Fruit fly (Drosophila melanogaster): ENCODE measurements around the gene na.

Gene na

DNA sequence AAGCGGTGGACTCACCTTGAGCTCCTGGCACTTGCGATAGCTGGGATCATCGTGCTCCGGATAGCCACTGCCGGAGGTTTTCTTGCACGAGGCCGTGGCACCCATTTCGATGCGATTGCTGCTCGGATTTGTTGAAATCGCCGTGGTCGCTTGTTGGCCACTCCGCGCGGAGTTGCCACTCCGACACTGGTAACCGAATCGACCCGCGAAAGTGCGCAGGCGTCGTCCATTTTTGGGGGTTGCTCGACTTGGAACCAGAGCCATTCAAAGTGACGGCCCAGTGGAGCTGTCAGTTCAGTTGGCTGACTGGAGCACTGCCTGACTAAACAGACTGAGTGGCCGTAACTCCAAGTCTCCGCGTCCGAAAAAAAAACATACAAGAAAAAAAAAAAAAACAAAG, at the start of gene na, which contains the start of gene CG13404:
na (plus strand) TSS at position 293 of the 400 bp plus-strand sequence.
CG13404 (minus strand) TSS at position 176 of the 400 bp plus-strand sequence.
- TF ChIP-seq pan (optimal IDR thresholded peaks at IDR 0.05) (no peak), usp (GFP tag; optimal IDR thresholded peaks at IDR 0.05) (no peak), psq (optimal IDR thresholded peaks at IDR 0.05) (no peak), CG8478 (optimal IDR thresholded peaks at IDR 0.05) (no peak), Dll (optimal IDR thresholded peaks at IDR 0.05) (no peak), EcR (GFP tag; optimal IDR thresholded peaks at IDR 0.05) (no peak)

DNA sequence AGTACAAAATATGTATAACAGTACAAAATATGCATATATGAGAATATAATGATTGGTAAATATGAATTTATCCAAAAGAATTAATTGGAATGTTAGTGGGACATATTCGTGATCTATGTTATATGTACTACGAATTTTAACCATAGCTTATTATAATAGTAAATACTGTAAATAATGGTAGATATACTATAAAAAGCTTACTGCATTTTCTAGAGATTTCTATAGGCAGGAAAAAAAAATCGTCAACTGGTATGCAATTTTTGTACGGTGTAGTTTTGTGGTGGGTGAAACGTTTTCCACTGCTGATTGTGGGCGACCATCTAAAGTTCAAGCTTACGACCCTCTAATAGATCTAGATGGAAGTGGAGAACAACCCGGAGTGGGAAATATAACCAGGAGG, 49.3 kb upstream of the na start:
- TF ChIP-seq psq (optimal IDR thresholded peaks at IDR 0.05) (no peak), CG8478 (optimal IDR thresholded peaks at IDR 0.05) (no peak), pan (optimal IDR thresholded peaks at IDR 0.05) (no peak), EcR (GFP tag; optimal IDR thresholded peaks at IDR 0.05) (no peak), usp (GFP tag; optimal IDR thresholded peaks at IDR 0.05) (no peak), Dll (optimal IDR thresholded peaks at IDR 0.05) (no peak)

DNA sequence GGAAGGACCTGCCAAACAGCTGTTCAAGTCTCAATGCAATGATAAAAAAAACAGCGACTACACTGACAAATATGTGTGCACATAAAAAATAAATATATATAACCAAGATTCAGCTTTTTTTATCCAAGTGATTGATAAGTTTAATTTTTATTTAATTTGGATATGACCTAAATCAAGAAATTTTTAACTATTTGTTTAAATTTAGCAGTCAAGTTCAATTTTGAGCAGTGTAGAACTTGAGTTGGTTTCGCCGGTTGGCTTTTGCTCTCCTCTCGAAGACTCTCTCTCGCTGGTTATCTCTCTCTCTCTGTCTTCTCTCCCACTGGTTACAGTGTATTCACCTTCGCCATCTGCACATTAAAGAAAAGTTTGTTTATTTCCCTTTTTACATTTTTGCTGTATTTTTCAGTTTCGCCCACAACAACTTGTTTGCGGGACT, 48.1 kb upstream of the na start:
- no peak for TF ChIP-seq pan (optimal IDR thresholded peaks at IDR 0.05)
- TF ChIP-seq EcR (GFP tag; optimal IDR thresholded peaks at IDR 0.05): no peak
- TF ChIP-seq Dll (optimal IDR thresholded peaks at IDR 0.05): no peak
- no peak for TF ChIP-seq CG8478 (optimal IDR thresholded peaks at IDR 0.05)
- TF ChIP-seq psq (optimal IDR thresholded peaks at IDR 0.05): no peak
- no peak for TF ChIP-seq usp (GFP tag; optimal IDR thresholded peaks at IDR 0.05)

DNA sequence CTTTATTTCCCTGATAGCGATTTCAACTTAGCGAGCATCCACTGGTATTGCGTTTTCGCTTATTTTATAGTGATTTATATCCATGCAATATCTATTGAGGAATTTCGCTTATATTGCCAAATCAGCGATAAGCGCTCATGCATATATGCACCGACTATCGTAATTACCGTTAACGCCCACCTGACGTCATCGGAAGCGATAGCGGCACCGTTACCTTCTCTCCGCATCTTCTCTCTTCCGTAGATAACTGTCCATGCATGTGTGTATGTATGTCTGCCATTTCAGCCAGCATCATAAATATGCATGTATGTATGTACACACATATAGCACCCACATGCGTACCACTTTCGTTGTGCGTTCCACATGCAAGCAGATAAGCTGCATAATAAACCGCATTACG, 45.0 kb upstream of the na start:
- no peak for TF ChIP-seq usp (GFP tag; optimal IDR thresholded peaks at IDR 0.05)
- no peak for TF ChIP-seq CG8478 (optimal IDR thresholded peaks at IDR 0.05)
- TF ChIP-seq EcR (GFP tag; optimal IDR thresholded peaks at IDR 0.05): no peak
- no peak for TF ChIP-seq psq (optimal IDR thresholded peaks at IDR 0.05)
- no peak for TF ChIP-seq Dll (optimal IDR thresholded peaks at IDR 0.05)
- TF ChIP-seq pan (optimal IDR thresholded peaks at IDR 0.05): no peak

DNA sequence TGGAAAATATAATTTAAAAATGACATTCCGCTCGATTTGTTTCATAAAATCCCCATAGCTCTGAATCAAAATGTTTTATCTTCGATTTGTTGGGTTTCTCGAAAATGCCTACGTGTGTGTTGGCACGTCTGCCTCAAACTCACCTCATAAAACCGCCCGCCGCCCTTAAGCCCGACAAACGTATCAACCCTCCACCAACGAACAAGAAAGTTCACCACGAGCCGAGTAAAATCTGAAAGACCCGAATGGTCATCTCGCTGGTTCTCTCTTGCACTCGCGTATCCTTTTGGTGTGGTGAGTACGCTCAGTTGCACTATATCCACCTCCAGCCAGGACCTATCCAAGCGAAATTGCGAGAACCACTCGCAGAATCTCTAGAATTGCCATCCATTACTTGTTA, 44.2 kb upstream of the na start:
- TF ChIP-seq Dll (optimal IDR thresholded peaks at IDR 0.05): no peak
- TF ChIP-seq CG8478 (optimal IDR thresholded peaks at IDR 0.05): no peak
- no peak for TF ChIP-seq EcR (GFP tag; optimal IDR thresholded peaks at IDR 0.05)
- TF ChIP-seq usp (GFP tag; optimal IDR thresholded peaks at IDR 0.05): no peak
- TF ChIP-seq pan (optimal IDR thresholded peaks at IDR 0.05): no peak

DNA sequence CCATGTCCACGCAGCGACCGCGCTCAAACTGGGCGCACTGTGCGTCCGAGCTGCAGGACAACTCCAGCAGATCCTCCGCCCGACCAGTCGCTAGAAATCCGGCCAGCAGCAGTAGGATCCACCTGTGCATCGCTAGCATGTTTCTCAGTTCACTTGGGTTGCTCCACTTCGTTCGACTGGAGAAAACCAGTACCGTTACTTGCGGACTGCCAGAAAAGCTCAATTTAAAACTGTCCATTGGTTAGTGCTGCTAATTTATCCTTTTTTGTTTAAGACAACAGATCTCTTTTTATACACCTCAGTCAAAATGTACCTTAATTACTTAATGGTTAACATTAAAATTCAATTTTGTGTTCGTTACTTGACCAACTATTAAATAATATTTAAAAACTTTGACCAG, 40.5 kb upstream of the na start, which contains the start of gene CG11674:
CG11674 (minus strand) TSS at position 215 of the 400 bp plus-strand sequence.
- TF ChIP-seq CG8478 (optimal IDR thresholded peaks at IDR 0.05): no peak
- no peak for TF ChIP-seq pan (optimal IDR thresholded peaks at IDR 0.05)
- no peak for TF ChIP-seq Dll (optimal IDR thresholded peaks at IDR 0.05)
- TF ChIP-seq psq (optimal IDR thresholded peaks at IDR 0.05): no peak
- no peak for TF ChIP-seq usp (GFP tag; optimal IDR thresholded peaks at IDR 0.05)
- no peak for TF ChIP-seq EcR (GFP tag; optimal IDR thresholded peaks at IDR 0.05)

DNA sequence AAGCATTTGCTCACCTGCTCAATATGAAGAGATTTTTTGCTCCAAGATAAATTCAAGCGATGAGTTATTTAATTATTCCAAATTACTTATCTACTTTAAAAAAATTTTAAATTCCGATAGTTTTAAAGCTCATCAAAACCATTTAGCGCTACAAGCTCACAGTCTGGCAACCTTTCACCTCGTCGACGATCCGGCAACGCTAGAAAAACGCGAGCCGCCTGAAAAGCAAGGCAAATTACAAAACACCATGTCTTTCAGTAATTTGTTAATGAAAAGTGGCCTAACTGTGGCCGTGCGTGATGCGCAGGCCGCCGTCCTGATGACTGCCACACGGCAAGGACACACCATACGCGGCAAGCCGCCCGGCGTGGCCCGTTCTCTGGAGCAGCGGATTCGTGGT, 40.1 kb upstream of the na start, which contains the start of gene mRpL38:
mRpL38 (plus strand) TSS at position 197 of the 400 bp plus-strand sequence.
- no peak for TF ChIP-seq EcR (GFP tag; optimal IDR thresholded peaks at IDR 0.05)
- TF ChIP-seq Dll (optimal IDR thresholded peaks at IDR 0.05): no peak
- TF ChIP-seq pan (optimal IDR thresholded peaks at IDR 0.05): no peak
- no peak for TF ChIP-seq psq (optimal IDR thresholded peaks at IDR 0.05)
- TF ChIP-seq CG8478 (optimal IDR thresholded peaks at IDR 0.05): no peak
- TF ChIP-seq usp (GFP tag; optimal IDR thresholded peaks at IDR 0.05): no peak

DNA sequence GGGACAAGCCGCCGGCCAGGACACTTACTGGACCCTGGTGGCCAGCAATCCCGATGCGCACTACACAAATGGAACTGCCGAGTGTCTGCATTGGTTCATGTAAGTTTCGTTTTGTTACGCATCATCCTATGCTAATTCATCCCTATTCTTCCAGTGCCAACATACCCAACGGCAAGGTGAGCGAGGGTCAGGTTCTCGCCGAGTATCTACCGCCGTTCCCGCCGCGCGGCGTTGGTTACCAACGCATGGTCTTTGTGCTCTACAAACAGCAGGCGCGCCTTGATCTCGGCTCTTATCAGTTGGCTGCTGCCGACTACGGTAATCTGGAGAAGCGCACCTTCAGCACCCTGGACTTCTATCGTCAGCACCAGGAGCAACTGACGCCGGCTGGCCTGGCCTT, 39.1 kb upstream of the na start:
- no peak for TF ChIP-seq usp (GFP tag; optimal IDR thresholded peaks at IDR 0.05)
- no peak for TF ChIP-seq psq (optimal IDR thresholded peaks at IDR 0.05)
- TF ChIP-seq CG8478 (optimal IDR thresholded peaks at IDR 0.05): no peak
- no peak for TF ChIP-seq pan (optimal IDR thresholded peaks at IDR 0.05)
- TF ChIP-seq Dll (optimal IDR thresholded peaks at IDR 0.05): no peak
- no peak for TF ChIP-seq EcR (GFP tag; optimal IDR thresholded peaks at IDR 0.05)

DNA sequence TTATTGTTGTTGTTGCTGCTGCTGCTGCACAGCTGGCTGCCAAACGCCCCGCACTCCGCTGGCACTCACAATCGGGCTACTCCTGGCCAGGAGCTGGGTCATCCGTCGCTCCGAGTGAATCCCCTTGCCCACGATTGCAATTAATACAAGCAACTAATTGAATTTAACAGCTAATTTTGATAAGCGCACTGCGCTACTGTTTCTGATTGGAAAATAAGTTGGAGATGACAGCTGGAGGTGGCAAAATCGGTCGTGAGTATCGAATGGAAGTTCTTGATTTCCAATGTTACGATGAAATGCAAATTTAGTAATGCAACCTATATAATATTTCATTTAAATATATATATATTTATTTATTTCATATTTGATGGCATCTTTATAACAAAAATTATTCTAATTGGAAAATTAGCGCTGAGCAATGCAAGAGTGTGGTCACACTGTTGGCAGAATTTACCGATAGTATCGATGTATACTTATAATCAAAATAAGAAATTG, 32.3 kb upstream of the na start, which contains the start of gene CG42271:
CG42271 (minus strand) TSS at position 224 of the 495 bp plus-strand sequence.
- no peak for TF ChIP-seq usp (GFP tag; optimal IDR thresholded peaks at IDR 0.05)

DNA sequence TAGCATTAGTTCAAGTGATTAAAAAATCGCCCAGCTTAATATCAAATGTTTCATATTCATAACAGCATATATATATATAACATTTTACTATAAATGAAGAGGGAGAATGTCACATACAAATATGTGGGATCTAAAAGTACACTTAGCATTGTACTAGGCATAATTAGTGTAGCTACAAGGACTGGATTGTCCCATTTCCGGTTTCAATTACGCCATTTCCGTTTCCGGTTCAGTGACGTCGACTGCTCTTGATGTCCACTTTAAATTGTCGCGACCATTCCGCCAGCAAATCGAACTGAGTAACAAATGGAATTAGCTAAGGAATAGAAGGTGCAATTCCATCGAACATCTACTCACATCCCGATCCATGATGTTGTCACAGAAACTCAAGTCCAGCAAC, 31.7 kb upstream of the na start:
- TF ChIP-seq usp (GFP tag; optimal IDR thresholded peaks at IDR 0.05): no peak
- no peak for TF ChIP-seq EcR (GFP tag; optimal IDR thresholded peaks at IDR 0.05)

DNA sequence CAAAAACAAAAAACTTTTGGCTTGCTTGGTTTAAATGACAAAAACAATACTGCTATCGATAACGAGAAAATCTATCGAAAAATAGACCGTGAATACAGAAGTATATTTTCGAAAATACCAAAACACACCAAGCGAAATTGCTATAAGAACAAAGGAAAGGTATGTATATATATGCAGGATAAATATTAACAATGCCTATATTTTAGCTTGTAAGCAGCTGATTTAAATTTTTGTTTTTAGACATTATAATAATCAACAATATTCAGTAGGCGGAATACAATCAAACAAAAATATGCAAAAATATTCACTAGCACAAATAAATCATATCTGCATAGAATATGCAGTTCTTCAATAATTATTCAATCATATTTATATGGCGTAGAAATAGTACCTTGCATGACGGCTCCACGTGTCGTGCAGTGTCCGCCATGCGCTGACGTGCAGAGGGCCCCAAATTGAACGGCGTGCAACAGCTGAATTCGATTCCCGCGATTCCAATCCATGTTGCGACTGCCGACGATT, 28.2 kb upstream of the na start, which contains the start of the genes Fbxl4 and Dus2:
Fbxl4 (minus strand) TSS at position 51 of the 522 bp plus-strand sequence.
Dus2 (plus strand) TSS at position 116 of the 522 bp plus-strand sequence.
- TF ChIP-seq usp (GFP tag; optimal IDR thresholded peaks at IDR 0.05) (no peak), EcR (GFP tag; optimal IDR thresholded peaks at IDR 0.05) (no peak), Dll (optimal IDR thresholded peaks at IDR 0.05) (no peak), pan (optimal IDR thresholded peaks at IDR 0.05) (no peak), psq (optimal IDR thresholded peaks at IDR 0.05) (no peak), CG8478 (optimal IDR thresholded peaks at IDR 0.05) (no peak)

DNA sequence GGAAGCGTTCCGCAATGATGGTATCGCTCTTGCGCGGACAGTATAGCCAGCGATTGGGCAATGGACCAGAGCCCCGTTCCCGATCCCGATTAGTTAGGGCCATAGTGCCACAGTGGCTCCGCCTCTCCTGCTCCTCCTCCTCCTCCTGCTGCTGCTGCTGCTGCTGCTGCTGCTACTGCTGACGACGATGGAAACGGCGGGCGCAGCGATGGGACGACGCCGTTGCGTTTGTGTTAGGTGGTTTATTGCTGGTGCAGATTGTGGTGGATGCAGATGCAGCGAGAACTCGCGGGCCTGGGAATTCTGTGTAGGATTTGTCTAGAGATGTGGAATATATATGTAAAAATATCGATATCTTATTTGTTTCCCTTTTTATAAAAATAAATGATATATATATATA, 23.7 kb upstream of the na start, which contains the start of gene mRNA-cap:
mRNA-cap (minus strand) TSS at position 344 of the 400 bp plus-strand sequence.
- TF ChIP-seq EcR (GFP tag; optimal IDR thresholded peaks at IDR 0.05) (no peak), CG8478 (optimal IDR thresholded peaks at IDR 0.05) (no peak), Dll (optimal IDR thresholded peaks at IDR 0.05) (no peak), usp (GFP tag; optimal IDR thresholded peaks at IDR 0.05) (no peak), psq (optimal IDR thresholded peaks at IDR 0.05) (no peak)
